Worm (Caenorhabditis elegans): ENCODE data around the gene F46F5.16.

F46F5.16 gene

DNA sequence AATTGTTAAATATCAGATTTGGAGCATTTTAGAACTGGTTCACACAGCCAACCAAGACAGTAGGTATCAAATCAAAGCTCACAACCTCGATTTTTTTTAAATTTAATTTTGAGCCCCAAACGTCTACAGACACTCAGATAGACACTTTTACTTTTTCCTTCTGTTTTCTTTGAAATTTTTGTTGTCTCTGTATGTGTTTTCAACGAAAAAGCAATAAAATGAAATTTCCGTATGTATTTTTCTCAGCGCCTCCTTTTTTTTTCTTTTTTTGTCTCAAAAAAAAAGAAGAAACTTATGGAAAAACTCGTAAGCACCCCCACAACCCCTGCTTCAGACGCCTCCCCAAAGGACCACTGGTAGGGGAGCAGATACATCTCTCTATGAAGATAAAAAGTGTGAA lies 13.2 kb upstream of the F46F5.16 start:
- TF ChIP-seq sox-4 (tag; optimal IDR thresholded peaks at IDR 0.05): no peak
- TF ChIP-seq fkh-10 (GFP tag; optimal IDR thresholded peaks at IDR 0.05): peak; percentile 34

DNA sequence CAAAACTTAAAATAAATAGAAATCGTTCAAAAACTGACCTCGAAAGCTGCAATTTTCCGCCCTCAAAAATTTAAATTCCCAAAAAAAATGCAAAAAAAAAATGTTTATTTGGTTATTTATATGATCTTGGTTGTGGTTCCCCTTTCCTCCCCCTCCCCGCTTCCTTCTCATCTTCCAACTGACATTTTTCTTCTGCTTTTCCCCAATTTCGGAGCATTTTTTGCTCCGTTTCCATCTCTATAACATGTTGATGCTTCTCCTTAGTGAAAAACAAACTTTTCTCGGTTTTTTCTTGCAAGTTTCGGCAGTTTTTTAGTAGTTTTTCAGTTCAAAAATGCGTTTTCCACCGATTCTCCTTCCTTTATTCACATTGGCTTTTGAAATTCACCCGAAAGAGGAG lies 12.0 kb upstream of the F46F5.16 start, which contains the start of gene Y39F10A.1:
TSS of gene Y39F10A.1 (plus strand) at position 301 of the 400 bp plus-strand sequence.
- TF ChIP-seq dpl-1 (GFP tag; optimal IDR thresholded peaks at IDR 0.05) (no peak), nhr-84 (tag; optimal IDR thresholded peaks at IDR 0.05) (no peak), lin-14 (GFP tag; optimal IDR thresholded peaks at IDR 0.05) (no peak), jun-1 (tag; optimal IDR thresholded peaks at IDR 0.05) (no peak), snpc-4 (tag; optimal IDR thresholded peaks at IDR 0.05) (no peak), lin-13 (GFP tag; optimal IDR thresholded peaks at IDR 0.05) (no peak), blmp-1 (tag; optimal IDR thresholded peaks at IDR 0.05) (no peak), egl-27 (tag; optimal IDR thresholded peaks at IDR 0.05) (no peak), ceh-82 (tag; optimal IDR thresholded peaks at IDR 0.05) (no peak), zip-4 (GFP tag; optimal IDR thresholded peaks at IDR 0.05) (no peak), lsy-2 (tag; optimal IDR thresholded peaks at IDR 0.05) (no peak), isw-1 (GFP tag; IDR thresholded peaks at IDR 0.05) (no peak), nhr-85 (tag) (no peak), aly-2 (tag; optimal IDR thresholded peaks at IDR 0.05) (no peak), Y116A8C.19 (tag; optimal IDR thresholded peaks at IDR 0.05; ENCODE audit: borderline replicate concordance) (no peak), unc-30 (tag; optimal IDR thresholded peaks at IDR 0.05) (no peak), mep-1 (tag; optimal IDR thresholded peaks at IDR 0.05) (no peak), fos-1 (tag; optimal IDR thresholded peaks at IDR 0.05) (no peak), lin-15B (tag; optimal IDR thresholded peaks at IDR 0.05) (no peak)

DNA sequence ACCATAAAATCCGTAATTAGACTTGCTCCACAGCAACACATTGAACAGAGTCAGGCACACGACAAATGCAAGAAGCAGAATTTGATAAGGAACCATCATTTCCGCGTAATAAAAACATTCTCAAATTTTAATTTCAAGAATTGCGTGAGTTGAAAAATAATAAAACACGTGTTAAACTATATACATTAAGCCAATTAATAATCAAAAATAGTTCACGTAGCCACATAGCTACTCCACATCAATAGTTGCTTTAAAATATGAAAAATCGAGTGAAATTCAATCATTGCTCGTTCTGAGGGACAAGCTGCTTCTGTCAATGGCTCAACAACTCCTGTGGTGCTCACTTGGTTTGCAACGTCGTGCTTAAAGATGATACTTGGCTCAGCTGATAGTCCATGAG lies 4.1 kb upstream of the F46F5.16 start, which contains the start of gene Y39F10A.3:
TSS of gene Y39F10A.3 (minus strand) at position 101 of the 400 bp plus-strand sequence.
- TF ChIP-seq hlh-17 (GFP tag; optimal IDR thresholded peaks at IDR 0.05; ENCODE audit: borderline replicate concordance) (no peak), elt-2 (tag; optimal IDR thresholded peaks at IDR 0.05) (no peak), snu-23 (GFP tag; optimal IDR thresholded peaks at IDR 0.05) (no peak), fkh-10 (GFP tag; optimal IDR thresholded peaks at IDR 0.05) (no peak), aly-2 (tag; optimal IDR thresholded peaks at IDR 0.05) (no peak), C16A3.4 (tag; optimal IDR thresholded peaks at IDR 0.05) (no peak)

DNA sequence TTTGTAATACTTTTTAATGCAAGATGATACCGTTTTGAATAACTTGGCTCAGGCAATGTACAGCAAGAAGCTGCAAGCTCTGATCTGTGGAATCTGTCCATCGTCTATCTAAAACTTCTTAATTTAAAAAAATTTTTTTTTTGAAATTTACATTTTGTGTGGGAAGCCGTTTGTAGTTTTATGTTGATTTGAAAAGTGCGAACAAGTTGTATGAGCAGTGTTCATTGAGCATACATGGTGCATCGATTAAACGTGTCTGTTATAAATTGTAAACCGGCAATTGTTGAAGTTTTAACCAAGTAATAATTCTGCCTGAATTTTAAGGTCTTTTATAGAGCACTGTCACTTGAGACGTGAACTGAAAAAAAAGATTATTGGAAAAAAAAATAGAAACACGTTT lies 3.5 kb upstream of the F46F5.16 start, which contains the start of gene Y39F10A.6:
TSS of gene Y39F10A.6 (minus strand) at position 101 of the 400 bp plus-strand sequence.
- no peak for TF ChIP-seq unc-62 (GFP tag; optimal IDR thresholded peaks at IDR 0.05)
- no peak for TF ChIP-seq isw-1 (GFP tag; IDR thresholded peaks at IDR 0.05)
- no peak for TF ChIP-seq efl-1 (optimal IDR thresholded peaks at IDR 0.05)
- TF ChIP-seq efl-1 (GFP tag; optimal IDR thresholded peaks at IDR 0.05 in 1 of 2): no peak
- TF ChIP-seq jun-1 (tag; optimal IDR thresholded peaks at IDR 0.05): no peak
- TF ChIP-seq alr-1 (tag; optimal IDR thresholded peaks at IDR 0.05; ENCODE audit: borderline replicate concordance): no peak
- no peak for TF ChIP-seq hlh-4 (tag; optimal IDR thresholded peaks at IDR 0.05)
- no peak for TF ChIP-seq pqm-1 (tag; optimal IDR thresholded peaks at IDR 0.05)
- TF ChIP-seq nhr-90 (tag; optimal IDR thresholded peaks at IDR 0.05; ENCODE audit: poor library complexity): no peak
- TF ChIP-seq ama-1 (optimal IDR thresholded peaks at IDR 0.05): no peak
- TF ChIP-seq efl-3 (GFP tag; optimal IDR thresholded peaks at IDR 0.05): no peak
- no peak for TF ChIP-seq C16A3.4 (tag; optimal IDR thresholded peaks at IDR 0.05)
- TF ChIP-seq nhr-19 (GFP tag; conservative IDR thresholded peaks at IDR 0.05): no peak
- no peak for TF ChIP-seq dpl-1 (GFP tag; optimal IDR thresholded peaks at IDR 0.05)

DNA sequence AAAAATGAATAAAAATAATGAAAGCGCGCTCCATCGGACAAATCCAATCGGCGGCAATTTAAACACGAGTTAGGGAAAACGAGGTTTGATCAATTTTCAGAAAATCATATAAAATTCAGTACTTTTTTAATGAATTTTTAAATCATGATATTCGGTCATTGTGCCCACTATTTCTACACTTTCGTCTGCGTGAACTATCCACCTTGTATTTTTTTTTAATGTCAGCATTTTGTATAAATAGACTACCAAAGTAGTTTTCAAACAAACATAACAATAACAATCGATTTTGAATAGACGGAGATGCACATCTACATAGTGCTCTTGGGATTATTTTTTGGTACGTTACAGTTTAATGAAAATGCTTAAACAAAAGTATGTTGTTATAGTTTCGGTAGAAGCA lies 1.1 kb downstream of the F46F5.16 start, which contains the start of gene F46F5.15:
TSS of gene F46F5.15 (plus strand) at position 301 of the 400 bp plus-strand sequence.
- TF ChIP-seq sptf-1 (tag; optimal IDR thresholded peaks at IDR 0.05) (no peak), snpc-4 (tag; optimal IDR thresholded peaks at IDR 0.05) (no peak), F16B12.6 (tag; optimal IDR thresholded peaks at IDR 0.05) (no peak), efl-3 (GFP tag; optimal IDR thresholded peaks at IDR 0.05) (no peak), ceh-8 (GFP tag; optimal IDR thresholded peaks at IDR 0.05) (no peak), skn-1 (tag; optimal IDR thresholded peaks at IDR 0.05) (no peak), grh-1 (GFP tag; IDR thresholded peaks at IDR 0.05) (no peak), ceh-82 (tag; optimal IDR thresholded peaks at IDR 0.05) (no peak), fkh-4 (tag; optimal IDR thresholded peaks at IDR 0.05; ENCODE audit: borderline replicate concordance) (no peak), elt-2 (tag; optimal IDR thresholded peaks at IDR 0.05) (no peak), irx-1 (tag; optimal IDR thresholded peaks at IDR 0.05) (no peak), tlp-1 (tag; optimal IDR thresholded peaks at IDR 0.05) (no peak), pag-3 (tag; optimal IDR thresholded peaks at IDR 0.05; ENCODE audit: borderline replicate concordance, insufficient read depth) (no peak), mdl-1 (tag; optimal IDR thresholded peaks at IDR 0.05) (no peak), nhr-76 (tag; optimal IDR thresholded peaks at IDR 0.05) (no peak), nhr-12 (tag; optimal IDR thresholded peaks at IDR 0.05) (no peak)

Data from whole organism, L1 larva.